Fruit fly (Drosophila melanogaster): Measurements from ENCODE around the gene Dnz1.

dm6 chr2L:10845564-10845963 is 10.9 kb downstream of the Dnz1 start, which contains the start of the genes CG17139 and CG17140:
- TF ChIP-seq pan (optimal IDR thresholded peaks at IDR 0.05) (no peak), EcR (GFP tag; optimal IDR thresholded peaks at IDR 0.05) (no peak), psq (optimal IDR thresholded peaks at IDR 0.05) (no peak)
